Worm (Caenorhabditis elegans) whole organism, L2 larva: Measurements from ENCODE around the gene F49F1.18.

Experiments used
- ama-1 ChIP-seq: fragments of 150-350 bp; optimal IDR thresholded peaks from 2 replicates; lab custom pipeline; 2018; ENCODE audit warnings: inconsistent platforms
- lin-13 ChIP-seq: fragments of 150-350 bp; optimal IDR thresholded peaks from 2 replicates; lab custom pipeline; 2014; ENCODE audit warnings: missing biosample characterization, missing genetic modification reagents, missing genetic modification characterization
- mab-5 ChIP-seq: fragments of 150-350 bp; optimal IDR thresholded peaks from 2 replicates; lab custom pipeline; 2014; ENCODE audit warnings: missing biosample characterization, missing genetic modification characterization
- nhr-6 ChIP-seq: fragments of 150-350 bp; optimal IDR thresholded peaks from 2 replicates; lab custom pipeline; 2014; ENCODE audit warnings: missing biosample characterization, missing genetic modification characterization
- unc-39 ChIP-seq: fragments of 150-350 bp; optimal IDR thresholded peaks from 2 replicates; lab custom pipeline; 2014; ENCODE audit warnings: missing biosample characterization, missing genetic modification characterization

- TF ChIP-seq ama-1 (lab: Kevin White, UChicago) (no peak), unc-39 (no peak), nhr-6 (tag; lab: Kevin White, UChicago) (no peak), mab-5 (no peak), lin-13 (GFP tag; lab: Kevin White, UChicago) (no peak)
These were observed 37.4 kb upstream of the F49F1.18 start for ce11 chrIV:4177560-4177959.
